Worm (Caenorhabditis elegans) whole organism, young adult: ENCODE results near the gene R11.4.
"Not testable (repeated sequence)": the region's sequence is repeated elsewhere in the genome, so short reads cannot be mapped to it uniquely, and the experiment has no call there.

Source experiments
- B0261.1 ChIP-seq: sonication (generic microtip); optimal IDR thresholded peaks from 2 replicates; lab custom pipeline; 2016; ENCODE audit warnings: mild to moderate bottlenecking, missing genetic modification characterization, moderate library complexity, missing compliant biosample characterization
- C17E4.6 ChIP-seq: fragments of 200-800 bp; sonication (Bioruptor generic); IDR thresholded peaks from 2 replicates; pipeline ENCODE4 v1.3.6; 2022; ENCODE audit warnings: missing genetic modification reagents, missing genetic modification characterization, missing compliant biosample characterization
- F22D6.2 ChIP-seq: sonication (generic microtip); optimal IDR thresholded peaks from 2 replicates; lab custom pipeline; 2016; ENCODE audit warnings: mild to moderate bottlenecking, missing genetic modification characterization, missing compliant biosample characterization
- F37B4.10 ChIP-seq: fragments of 200-800 bp; sonication (Bioruptor generic); IDR thresholded peaks from 2 replicates; pipeline ENCODE4 v1.3.6; 2022; ENCODE audit warnings: missing genetic modification characterization, missing compliant biosample characterization
- F57A8.1 ChIP-seq: fragments of 200-800 bp; sonication (Bioruptor generic); optimal IDR thresholded peaks from 2 replicates; lab custom pipeline; 2018; ENCODE audit warnings: mild to moderate bottlenecking, missing genetic modification characterization, moderate library complexity, missing compliant biosample characterization
- Y95B8A.8 ChIP-seq: fragments of 200-800 bp; sonication (Bioruptor generic); IDR thresholded peaks from 2 replicates; pipeline ENCODE4 v1.3.6; 2022; ENCODE audit warnings: missing genetic modification reagents, missing genetic modification characterization, missing compliant biosample characterization
- ZK185.1 ChIP-seq: sonication (generic microtip); optimal IDR thresholded peaks from 2 replicates; lab custom pipeline; 2016; ENCODE audit warnings: mild to moderate bottlenecking, missing genetic modification characterization, missing compliant biosample characterization; ENCODE audit not compliant: poor library complexity, severe bottlenecking
- akir-1 ChIP-seq: fragments of 200-800 bp; sonication (Bioruptor generic); optimal IDR thresholded peaks from 2 replicates; lab custom pipeline; 2018; ENCODE audit warnings: mild to moderate bottlenecking, missing genetic modification characterization, moderate library complexity, missing compliant biosample characterization
- ama-1 ChIP-seq, 3 experiments: fragments of 150-350 bp in 1 of 3; sonication (generic microtip) in 2 of 3; optimal IDR thresholded peaks; 2 replicates each; lab custom pipeline; 2014 to 2018; ENCODE audit warnings: missing biosample characterization in 2 of 3, missing genetic modification characterization in 2 of 3, missing genetic modification reagents in 2 of 3
- aptf-2 ChIP-seq: fragments of 200-800 bp; sonication (Bioruptor generic); conservative IDR thresholded peaks from 2 replicates; pipeline ENCODE4 v1.3.6; 2022; ENCODE audit warnings: missing genetic modification reagents, missing genetic modification characterization, missing compliant biosample characterization
- athp-1 ChIP-seq: sonication (generic microtip); optimal IDR thresholded peaks from 2 replicates; lab custom pipeline; 2017; ENCODE audit warnings: mild to moderate bottlenecking, missing genetic modification characterization, missing compliant biosample characterization
- bed-2 ChIP-seq: fragments of 200-800 bp; sonication (Bioruptor generic); IDR thresholded peaks from 2 replicates; pipeline ENCODE4 v1.3.6; 2022; ENCODE audit warnings: missing genetic modification reagents, missing genetic modification characterization, missing compliant biosample characterization
- ccch-3 ChIP-seq: fragments of 200-800 bp; sonication (Bioruptor generic); optimal IDR thresholded peaks from 2 replicates; lab custom pipeline; 2018; ENCODE audit warnings: mild to moderate bottlenecking, missing genetic modification characterization, missing compliant biosample characterization
- cebp-1 ChIP-seq, 2 experiments: fragments of 200-800 bp in 1 of 2; sonication (Bioruptor generic) in 1 of 2; sonication (generic microtip) in 1 of 2; IDR thresholded peaks in 1 of 2; optimal IDR thresholded peaks in 1 of 2; 2 replicates each; pipeline versions ENCODE4 v1.3.6 to Lab custom; 2017 to 2022; ENCODE audit warnings: missing compliant biosample characterization in 2 of 2, missing genetic modification characterization in 2 of 2, mild to moderate bottlenecking in 1 of 2, missing genetic modification reagents in 1 of 2, moderate library complexity in 1 of 2
- ceh-100 ChIP-seq: fragments of 200-800 bp; sonication (Bioruptor generic); IDR thresholded peaks from 2 replicates; pipeline ENCODE4 v1.3.6; 2022; ENCODE audit warnings: missing genetic modification reagents, missing genetic modification characterization, missing compliant biosample characterization
- ceh-58 ChIP-seq: fragments of 200-800 bp; sonication (Bioruptor generic); IDR thresholded peaks from 2 replicates; pipeline ENCODE4 v1.3.6; 2022; ENCODE audit warnings: missing genetic modification characterization, missing compliant biosample characterization
- ekl-4 ChIP-seq: fragments of 200-800 bp; sonication (Bioruptor generic); IDR thresholded peaks from 2 replicates; pipeline ENCODE4 v1.3.6; 2022; ENCODE audit warnings: missing genetic modification reagents, missing genetic modification characterization, missing compliant biosample characterization
- gei-17 ChIP-seq: fragments of 200-800 bp; sonication (Bioruptor generic); optimal IDR thresholded peaks from 2 replicates; lab custom pipeline; 2018; ENCODE audit warnings: mild to moderate bottlenecking, missing genetic modification characterization, missing compliant biosample characterization
- him-1 ChIP-seq: sonication (generic microtip); optimal IDR thresholded peaks from 2 replicates; lab custom pipeline; 2016; ENCODE audit warnings: missing genotype, missing genetic modification reagents, missing genetic modification characterization, missing compliant biosample characterization
- hlh-26 ChIP-seq: fragments of 200-800 bp; sonication (Bioruptor generic); conservative IDR thresholded peaks from 2 replicates; pipeline ENCODE4 v1.3.6; 2022; ENCODE audit warnings: missing genetic modification reagents, missing genetic modification characterization, missing compliant biosample characterization
- hmg-1.2 ChIP-seq: fragments of 200-800 bp; sonication (Bioruptor generic); IDR thresholded peaks from 2 replicates; pipeline ENCODE4 v1.3.6; 2022; ENCODE audit warnings: missing genetic modification reagents, missing genetic modification characterization, missing compliant biosample characterization
- hrde-1 ChIP-seq: sonication (generic microtip); optimal IDR thresholded peaks from 2 replicates; lab custom pipeline; 2016; ENCODE audit warnings: missing genetic modification characterization, mild to moderate bottlenecking, missing compliant biosample characterization, moderate library complexity, missing genotype, missing genetic modification reagents, borderline replicate concordance
- let-607 ChIP-seq, 2 experiments: fragments of 200-800 bp in 1 of 2; sonication (Bioruptor generic) in 1 of 2; sonication (generic microtip) in 1 of 2; optimal IDR thresholded peaks; 2 replicates each; lab custom pipeline; 2016 to 2018; ENCODE audit warnings: mild to moderate bottlenecking in 2 of 2, missing compliant biosample characterization in 2 of 2, missing genetic modification characterization in 2 of 2, moderate library complexity in 2 of 2, missing genotype in 1 of 2
- lin-35 ChIP-seq, 3 experiments: fragments of 150-350 bp in 2 of 3; sonication (generic microtip) in 1 of 3; optimal IDR thresholded peaks; 2 replicates each; lab custom pipeline; 2014 to 2018; ENCODE audit warnings: missing biosample characterization in 3 of 3, missing genetic modification characterization in 3 of 3, missing genetic modification reagents in 3 of 3
- lin-40 ChIP-seq: sonication (generic microtip); optimal IDR thresholded peaks from 2 replicates; lab custom pipeline; 2016; ENCODE audit warnings: missing genetic modification characterization, mild to moderate bottlenecking, missing compliant biosample characterization, missing genotype, missing genetic modification reagents
- lsl-1 ChIP-seq: fragments of 200-800 bp; sonication (Bioruptor generic); optimal IDR thresholded peaks from 2 replicates; lab custom pipeline; 2018; ENCODE audit warnings: mild to moderate bottlenecking, missing genetic modification characterization, moderate library complexity, missing compliant biosample characterization
- mcd-1 ChIP-seq: fragments of 200-800 bp; sonication (Bioruptor generic); IDR thresholded peaks from 2 replicates; pipeline ENCODE4 v1.3.6; 2022; ENCODE audit warnings: missing genetic modification reagents, missing genetic modification characterization, missing compliant biosample characterization
- pbrm-1 ChIP-seq: fragments of 200-800 bp; sonication (Bioruptor generic); IDR thresholded peaks from 2 replicates; pipeline ENCODE4 v1.3.6; 2022; ENCODE audit warnings: missing genetic modification reagents, missing genetic modification characterization, missing compliant biosample characterization
- rcor-1 ChIP-seq: fragments of 200-800 bp; sonication (Bioruptor generic); IDR thresholded peaks from 2 replicates; pipeline ENCODE4 v1.3.6; 2022; ENCODE audit warnings: missing genetic modification reagents, missing genetic modification characterization, missing compliant biosample characterization
- rpc-1 ChIP-seq, 2 experiments: fragments of 150-350 bp in 1 of 2; sonication (generic microtip) in 1 of 2; optimal IDR thresholded peaks; 2 replicates each; lab custom pipeline; 2014 to 2018; ENCODE audit warnings: missing biosample characterization in 1 of 2, missing genetic modification characterization in 1 of 2, missing genetic modification reagents in 1 of 2, missing genotype in 1 of 2
- snpc-1.1 ChIP-seq: sonication (generic microtip); optimal IDR thresholded peaks from 2 replicates; lab custom pipeline; 2017; ENCODE audit warnings: missing genetic modification characterization, mild to moderate bottlenecking, missing compliant biosample characterization, antibody characterized with exemption, moderate library complexity, missing genotype, missing genetic modification reagents; ENCODE audit not compliant: insufficient read depth
- snpc-3.4 ChIP-seq: sonication (generic microtip); optimal IDR thresholded peaks from 2 replicates; lab custom pipeline; 2017; ENCODE audit warnings: missing genetic modification characterization, mild to moderate bottlenecking, missing compliant biosample characterization, antibody characterized with exemption, moderate library complexity, missing genotype, missing genetic modification reagents
- sptf-2 ChIP-seq: fragments of 200-800 bp; sonication (Bioruptor generic); optimal IDR thresholded peaks from 2 replicates; lab custom pipeline; 2018; ENCODE audit warnings: mild to moderate bottlenecking, missing genetic modification characterization, missing compliant biosample characterization
- tbx-9 ChIP-seq: sonication (generic microtip); optimal IDR thresholded peaks from 2 replicates; lab custom pipeline; 2016; ENCODE audit warnings: borderline replicate concordance, missing genetic modification characterization, inconsistent platforms, missing compliant biosample characterization
- unc-130 ChIP-seq: sonication (generic microtip); optimal IDR thresholded peaks from 2 replicates; lab custom pipeline; 2016; ENCODE audit warnings: missing genetic modification reagents, missing genetic modification characterization, missing compliant biosample characterization
- unc-62 ChIP-seq: fragments of 150-350 bp; optimal IDR thresholded peaks from 2 replicates; lab custom pipeline; 2014; ENCODE audit warnings: missing biosample characterization, missing genetic modification reagents, missing genetic modification characterization
- zfh-2 ChIP-seq: fragments of 200-800 bp; sonication (Bioruptor generic); conservative IDR thresholded peaks from 2 replicates; pipeline ENCODE4 v1.3.6; 2022; ENCODE audit warnings: missing genetic modification reagents, missing genetic modification characterization, missing compliant biosample characterization
- zim-3 ChIP-seq: sonication (generic microtip); optimal IDR thresholded peaks from 2 replicates; lab custom pipeline; 2017; ENCODE audit warnings: mild to moderate bottlenecking, missing genetic modification characterization, moderate library complexity, missing compliant biosample characterization
- ztf-18 ChIP-seq: sonication (generic microtip); optimal IDR thresholded peaks from 2 replicates; lab custom pipeline; 2016; ENCODE audit warnings: missing genotype, mild to moderate bottlenecking, missing genetic modification characterization, missing compliant biosample characterization
- ztf-3 ChIP-seq: fragments of 200-800 bp; sonication (Bioruptor generic); optimal IDR thresholded peaks from 2 replicates; lab custom pipeline; 2018; ENCODE audit warnings: mild to moderate bottlenecking, missing genetic modification characterization, missing compliant biosample characterization

The R11.4 gene

ce11 chrX:16213073-16213472 lies 2.7 kb upstream of the R11.4 start, which contains the start of gene F23A7.8:
Gene F23A7.8 (plus strand): TSS chrX:16213373.
- not testable (repeated sequence) for TF ChIP-seq sptf-2; lsl-1 (GFP tag; lab: Kevin White, UChicago); rpc-1 (optimal IDR thresholded peaks at IDR 0.05; lab: Kevin White, UChicago); rpc-1 (tag; optimal IDR thresholded peaks at IDR 0.05; lab: Kevin White, UChicago)
- TF ChIP-seq, all 124 proteins: peak for 0; not testable (repeated sequence) for 124

- TF ChIP-seq rpc-1 (optimal IDR thresholded peaks at IDR 0.05; lab: Kevin White, UChicago): not testable (repeated sequence)
- peak; percentile 47 for TF ChIP-seq rpc-1 (tag; optimal IDR thresholded peaks at IDR 0.05; lab: Kevin White, UChicago)
Measured at ce11 chrX:16212306-16212705, 1.9 kb upstream of the R11.4 start, which contains the start of gene F23A7.4. Gene F23A7.4 (plus strand): TSS chrX:16212606.

ce11 chrX:16209660-16210059 lies 758 bp downstream of the R11.4 start:
- TF ChIP-seq gei-17 (GFP tag; lab: Kevin White, UChicago) (peak; percentile 94), ama-1 (optimal IDR thresholded peaks at IDR 0.05; lab: Kevin White, UChicago) (no peak), ama-1 (GFP tag; optimal IDR thresholded peaks at IDR 0.05; lab: Kevin White, UChicago) (peak; percentile 84), ccch-3 (GFP tag; lab: Kevin White, UChicago) (no peak), ceh-100 (peak; percentile 69), hlh-26 (no peak), hmg-1.2 (GFP tag; lab: Robert Waterston, UW) (peak; percentile 92), ceh-58 (GFP tag; lab: Robert Waterston, UW) (peak; percentile 89; the same call in 1 of the 2 replicates), rpc-1 (optimal IDR thresholded peaks at IDR 0.05; lab: Kevin White, UChicago) (peak; percentile 96), rpc-1 (tag; optimal IDR thresholded peaks at IDR 0.05; lab: Kevin White, UChicago) (peak; percentile 92), ztf-18 (tag; lab: Kevin White, UChicago) (peak; percentile 59), unc-130 (GFP tag; lab: Kevin White, UChicago) (peak; percentile 41), unc-62 (GFP tag; lab: Kevin White, UChicago) (no peak), snpc-1.1 (peak; percentile 70), him-1 (tag; lab: Kevin White, UChicago) (peak; percentile 37), rcor-1 (GFP tag; lab: Robert Waterston, UW) (peak; percentile 91), C17E4.6 (GFP tag; lab: Robert Waterston, UW) (peak; percentile 39; the same call in 1 of the 2 replicates), aptf-2 (0 out of 2 replicates have a peak, but pooled peaks have one; percentile 26), Y95B8A.8 (peak; percentile 57; the same call in 1 of the 2 replicates), athp-1 (tag; lab: Kevin White, UChicago) (peak; percentile 71), mcd-1 (GFP tag; lab: Robert Waterston, UW) (peak; percentile 81), ekl-4 (GFP tag; lab: Robert Waterston, UW) (peak; percentile 89), snpc-3.4 (peak; percentile 86), cebp-1 (GFP tag; IDR thresholded peaks at IDR 0.05; lab: Robert Waterston, UW) (peak; percentile 74), cebp-1 (tag; optimal IDR thresholded peaks at IDR 0.05; lab: Kevin White, UChicago) (peak; percentile 88), ZK185.1 (tag; lab: Kevin White, UChicago) (peak; percentile 90), tbx-9 (tag; lab: Kevin White, UChicago) (peak; percentile 6), hrde-1 (tag; lab: Kevin White, UChicago) (peak; percentile 56), ztf-3 (GFP tag; lab: Kevin White, UChicago) (peak; percentile 30), F22D6.2 (tag; lab: Kevin White, UChicago) (peak; percentile 50), pbrm-1 (peak; percentile 92), lin-35 (GFP tag; optimal IDR thresholded peaks at IDR 0.05; lab: Kevin White, UChicago) (peak in 2 of 3 experiments; percentile 5 to 89), lin-40 (peak; percentile 96), akir-1 (GFP tag; lab: Kevin White, UChicago) (peak; percentile 76), F57A8.1 (peak; percentile 87), B0261.1 (tag; lab: Kevin White, UChicago) (peak; percentile 99), bed-2 (GFP tag; lab: Robert Waterston, UW) (0 out of 2 replicates have a peak, but pooled peaks have one; percentile 39), zfh-2 (GFP tag; lab: Robert Waterston, UW) (peak; percentile 68), F37B4.10 (0 out of 2 replicates have a peak, but pooled peaks have one; percentile 49), let-607 (tag; optimal IDR thresholded peaks at IDR 0.05; lab: Kevin White, UChicago) (peak; percentile 57 to 71), zim-3 (peak; percentile 80)
